Fruit fly (Drosophila melanogaster) whole organism, embryonic: Measurements from ENCODE around the gene CG9628.

Experiments used
- Abd-B ChIP-seq: fragments of 200-800 bp; sonication (Bioruptor generic); optimal IDR thresholded peaks from 2 replicates; lab custom pipeline; 2018; ENCODE audit warnings: missing biosample characterization, mild to moderate bottlenecking, missing genetic modification characterization, moderate library complexity
- CG10321 ChIP-seq: fragments of 200-800 bp; sonication (Bioruptor generic); IDR thresholded peaks from 2 replicates; pipeline ENCODE4 v1.3.6; 2022; ENCODE audit warnings: missing biosample characterization, missing genetic modification characterization
- CG11085 ChIP-seq: fragments of 200-800 bp; sonication (Bioruptor generic); IDR thresholded peaks from 2 replicates; pipeline ENCODE4 v1.3.6; 2022; ENCODE audit warnings: missing biosample characterization, missing genetic modification characterization
- CG11695 ChIP-seq: fragments of 200-800 bp; sonication (Bioruptor generic); IDR thresholded peaks from 3 replicates; pipeline ENCODE4 v1.3.6; 2022; ENCODE audit warnings: missing biosample characterization, missing genetic modification characterization
- CG12104 ChIP-seq: fragments of 200-800 bp; sonication (Bioruptor generic); optimal IDR thresholded peaks from 3 replicates; lab custom pipeline; 2016; ENCODE audit warnings: missing biosample characterization, missing genetic modification characterization
- CG12769 ChIP-seq: fragments of 200-800 bp; sonication (Bioruptor generic); optimal IDR thresholded peaks from 2 replicates; lab custom pipeline; 2019; ENCODE audit warnings: missing biosample characterization, mild to moderate bottlenecking, missing genetic modification characterization, moderate library complexity
- CG12942 ChIP-seq: fragments of 200-800 bp; sonication (Bioruptor generic); optimal IDR thresholded peaks from 3 replicates; lab custom pipeline; 2016; ENCODE audit warnings: missing biosample characterization, missing genetic modification characterization
- CG13775 ChIP-seq: fragments of 200-800 bp; sonication (Bioruptor generic); optimal IDR thresholded peaks from 3 replicates; lab custom pipeline; 2017; ENCODE audit warnings: missing biosample characterization, mild to moderate bottlenecking, missing genetic modification characterization
- CG13894 ChIP-seq: fragments of 200-800 bp; sonication (Bioruptor generic); optimal IDR thresholded peaks from 3 replicates; lab custom pipeline; 2018; ENCODE audit warnings: missing biosample characterization, mild to moderate bottlenecking, missing genetic modification characterization, moderate library complexity
- CG1647 ChIP-seq: fragments of 200-800 bp; sonication (Bioruptor generic); optimal IDR thresholded peaks from 3 replicates; lab custom pipeline; 2016; ENCODE audit warnings: missing biosample characterization, missing genetic modification characterization
- CG17912 ChIP-seq: fragments of 200-800 bp; sonication (Bioruptor generic); optimal IDR thresholded peaks from 2 replicates; lab custom pipeline; 2018; ENCODE audit warnings: missing biosample characterization, mild to moderate bottlenecking, missing genetic modification characterization
- CG2120 ChIP-seq: fragments of 200-800 bp; sonication (Bioruptor generic); optimal IDR thresholded peaks from 3 replicates; lab custom pipeline; 2016; ENCODE audit warnings: missing biosample characterization, missing genetic modification characterization
- CG32532 ChIP-seq: fragments of 200-800 bp; sonication (Bioruptor generic); IDR thresholded peaks from 2 replicates; pipeline ENCODE4 v1.3.6; 2022; ENCODE audit warnings: missing biosample characterization, missing genetic modification characterization
- CG32767 ChIP-seq: fragments of 200-800 bp; sonication (Bioruptor generic); IDR thresholded peaks from 2 replicates; pipeline ENCODE4 v1.3.6; 2022; ENCODE audit warnings: missing biosample characterization, missing genetic modification characterization
- CG3281 ChIP-seq: fragments of 200-800 bp; sonication (Bioruptor generic); optimal IDR thresholded peaks from 3 replicates; lab custom pipeline; 2017; ENCODE audit warnings: missing biosample characterization, mild to moderate bottlenecking, missing genetic modification characterization
- CG33557 ChIP-seq: fragments of 200-800 bp; sonication (Bioruptor generic); optimal IDR thresholded peaks from 2 replicates; lab custom pipeline; 2019; ENCODE audit warnings: missing biosample characterization, mild to moderate bottlenecking, missing genetic modification characterization, moderate library complexity
- CG6654 ChIP-seq: fragments of 200-800 bp; sonication (Bioruptor generic); optimal IDR thresholded peaks from 2 replicates; lab custom pipeline; 2017; ENCODE audit warnings: missing biosample characterization, mild to moderate bottlenecking, missing genetic modification characterization
- CG7745 ChIP-seq: fragments of 200-800 bp; sonication (Bioruptor generic); optimal IDR thresholded peaks from 2 replicates; lab custom pipeline; 2018; ENCODE audit warnings: missing biosample characterization, mild to moderate bottlenecking, missing genetic modification characterization, moderate library complexity
- CG7839 ChIP-seq: fragments of 200-800 bp; sonication (Bioruptor generic); optimal IDR thresholded peaks from 3 replicates; lab custom pipeline; 2018; ENCODE audit warnings: missing biosample characterization, mild to moderate bottlenecking, missing genetic modification characterization, moderate library complexity
- CG7963 ChIP-seq: fragments of 200-800 bp; sonication (Bioruptor generic); IDR thresholded peaks from 3 replicates; pipeline ENCODE4 v1.3.6; 2022; ENCODE audit warnings: missing biosample characterization, missing genetic modification characterization; ENCODE audit not compliant: partially characterized antibody
- CG8478 ChIP-seq: fragments of >200 bp; optimal IDR thresholded peaks from 2 replicates; lab custom pipeline; 2018
- CG9215 ChIP-seq: fragments of 200-800 bp; sonication (Bioruptor generic); IDR thresholded peaks from 2 replicates; pipeline ENCODE4 v1.3.6; 2022; ENCODE audit warnings: missing biosample characterization, missing genetic modification characterization
- Camta ChIP-seq: fragments of 200-800 bp; sonication (Bioruptor generic); optimal IDR thresholded peaks from 2 replicates; lab custom pipeline; 2016; ENCODE audit warnings: missing biosample characterization, missing genetic modification characterization
- CrebB ChIP-seq: fragments of 200-800 bp; sonication (Bioruptor generic); optimal IDR thresholded peaks from 3 replicates; lab custom pipeline; 2018; ENCODE audit warnings: missing biosample characterization, mild to moderate bottlenecking, missing genetic modification characterization
- D ChIP-seq, 2 experiments: fragments of 200-800 bp in 1 of 2; fragments of >200 bp in 1 of 2; sonication (Bioruptor generic) in 1 of 2; optimal IDR thresholded peaks; 2 replicates in 1 of 2; 3 replicates in 1 of 2; lab custom pipeline; 2017; ENCODE audit warnings: mild to moderate bottlenecking in 1 of 2, missing biosample characterization in 1 of 2, missing genetic modification characterization in 1 of 2, missing genetic modification reagents in 1 of 2
- Dek ChIP-seq: fragments of 200-800 bp; sonication (Bioruptor generic); optimal IDR thresholded peaks from 3 replicates; lab custom pipeline; 2019; ENCODE audit warnings: missing biosample characterization, mild to moderate bottlenecking, missing genetic modification characterization, moderate library complexity
- Fer1 ChIP-seq: fragments of 200-800 bp; sonication (Bioruptor generic); optimal IDR thresholded peaks from 2 replicates; lab custom pipeline; 2017; ENCODE audit warnings: missing biosample characterization, mild to moderate bottlenecking, missing genetic modification characterization
- HLH4C ChIP-seq: fragments of 200-800 bp; sonication (Bioruptor generic); IDR thresholded peaks from 3 replicates; pipeline ENCODE4 v1.3.6; 2022; ENCODE audit warnings: missing biosample characterization, missing genetic modification characterization; ENCODE audit not compliant: partially characterized antibody
- Meics ChIP-seq: fragments of 200-800 bp; sonication (Bioruptor generic); optimal IDR thresholded peaks from 2 replicates; lab custom pipeline; 2017; ENCODE audit warnings: missing biosample characterization, mild to moderate bottlenecking, missing genetic modification characterization
- TFAM ChIP-seq: fragments of 200-800 bp; sonication (Bioruptor generic); optimal IDR thresholded peaks from 2 replicates; lab custom pipeline; 2017; ENCODE audit warnings: missing biosample characterization, missing genetic modification characterization, inconsistent platforms
- ase ChIP-seq: fragments of 200-800 bp; sonication (Bioruptor generic); IDR thresholded peaks from 3 replicates; pipeline ENCODE4 v1.3.6; 2022; ENCODE audit warnings: missing biosample characterization, missing genetic modification characterization
- bab2 ChIP-seq: fragments of 200-800 bp; sonication (Bioruptor generic); optimal IDR thresholded peaks from 2 replicates; lab custom pipeline; 2016; ENCODE audit warnings: missing biosample characterization, missing genetic modification characterization
- bcd ChIP-seq: fragments of 200-800 bp; sonication (Bioruptor generic); optimal IDR thresholded peaks from 2 replicates; lab custom pipeline; 2017; ENCODE audit warnings: missing biosample characterization, mild to moderate bottlenecking, missing genetic modification characterization
- bigmax ChIP-seq: fragments of 200-800 bp; sonication (Bioruptor generic); optimal IDR thresholded peaks from 2 replicates; lab custom pipeline; 2018; ENCODE audit warnings: missing biosample characterization, mild to moderate bottlenecking, missing genetic modification characterization
- da ChIP-seq: fragments of 200-800 bp; sonication (Bioruptor generic); optimal IDR thresholded peaks from 2 replicates; lab custom pipeline; 2016; ENCODE audit warnings: missing biosample characterization, missing genetic modification characterization
- dan ChIP-seq: fragments of 200-800 bp; sonication (Bioruptor generic); IDR thresholded peaks from 2 replicates; pipeline ENCODE4 v1.3.6; 2022; ENCODE audit warnings: missing biosample characterization, missing genetic modification characterization
- dimm ChIP-seq: fragments of 200-800 bp; sonication (Bioruptor generic); IDR thresholded peaks from 2 replicates; pipeline ENCODE4 v1.3.6; 2022; ENCODE audit warnings: missing biosample characterization, missing genetic modification characterization
- en ChIP-seq: fragments of 200-800 bp; sonication (Bioruptor generic); optimal IDR thresholded peaks from 2 replicates; lab custom pipeline; 2016; ENCODE audit warnings: missing biosample characterization, missing genetic modification characterization
- gsb ChIP-seq: fragments of 200-800 bp; sonication (Bioruptor generic); IDR thresholded peaks from 2 replicates; pipeline ENCODE4 v1.3.6; 2022; ENCODE audit warnings: missing biosample characterization, missing genetic modification characterization
- hb ChIP-seq: fragments of 200-800 bp; sonication (Bioruptor generic); IDR thresholded peaks from 3 replicates; pipeline ENCODE4 v1.3.6; 2022; ENCODE audit warnings: missing biosample characterization, missing genetic modification characterization; ENCODE audit not compliant: partially characterized antibody
- jumu ChIP-seq: fragments of 200-800 bp; sonication (Bioruptor generic); optimal IDR thresholded peaks from 3 replicates; lab custom pipeline; 2016; ENCODE audit warnings: missing biosample characterization, missing genetic modification characterization
- lmd ChIP-seq: fragments of 200-800 bp; sonication (Bioruptor generic); IDR thresholded peaks from 2 replicates; pipeline ENCODE4 v1.3.6; 2022; ENCODE audit warnings: missing biosample characterization, missing genetic modification characterization
- nerfin-1 ChIP-seq: fragments of 200-800 bp; sonication (Bioruptor generic); optimal IDR thresholded peaks from 3 replicates; lab custom pipeline; 2019; ENCODE audit warnings: missing biosample characterization, mild to moderate bottlenecking, missing genetic modification characterization, moderate library complexity
- rib ChIP-seq: fragments of 200-800 bp; sonication (Bioruptor generic); IDR thresholded peaks from 2 replicates; pipeline ENCODE4 v1.3.6; 2022; ENCODE audit warnings: missing biosample characterization, missing genetic modification characterization
- row ChIP-seq: fragments of 200-800 bp; sonication (Bioruptor generic); IDR thresholded peaks from 3 replicates; pipeline ENCODE4 v1.3.6; 2022; ENCODE audit warnings: missing biosample characterization, missing genetic modification characterization
- shn ChIP-seq: fragments of 200-800 bp; sonication (Bioruptor generic); optimal IDR thresholded peaks from 3 replicates; lab custom pipeline; 2016; ENCODE audit warnings: missing biosample characterization, missing genetic modification characterization
- stc ChIP-seq: fragments of 200-800 bp; sonication (Bioruptor generic); IDR thresholded peaks from 2 replicates; pipeline ENCODE4 v1.3.6; 2022; ENCODE audit warnings: missing biosample characterization, missing genetic modification characterization
- tna ChIP-seq: fragments of 200-800 bp; sonication (Bioruptor generic); IDR thresholded peaks from 2 replicates; pipeline ENCODE4 v1.3.6; 2022; ENCODE audit warnings: missing biosample characterization, missing genetic modification characterization; ENCODE audit not compliant: partially characterized antibody
- tup ChIP-seq: fragments of 200-800 bp; sonication (Bioruptor generic); optimal IDR thresholded peaks from 2 replicates; lab custom pipeline; 2016; ENCODE audit warnings: missing biosample characterization, mild to moderate bottlenecking, missing genetic modification characterization, moderate library complexity
- twi ChIP-seq: fragments of 200-800 bp; optimal IDR thresholded peaks from 2 replicates; lab custom pipeline; 2019; ENCODE audit warnings: missing biosample characterization, mild to moderate bottlenecking, missing genetic modification characterization, moderate library complexity
- vnd ChIP-seq: fragments of 200-800 bp; sonication (Bioruptor generic); IDR thresholded peaks from 3 replicates; pipeline ENCODE4 v1.3.6; 2022; ENCODE audit warnings: missing biosample characterization, missing genetic modification characterization; ENCODE audit not compliant: partially characterized antibody

Gene CG9628

dm6 chr3L:14652554-14652953 is 30.0 kb downstream of the CG9628 start (continued):
- no peak for TF ChIP-seq bigmax (GFP tag; lab: Kevin White, UChicago)
- no peak for TF ChIP-seq CG10321 (GFP tag; lab: Robert Waterston, UW)
- TF ChIP-seq CG1647 (GFP tag; lab: Kevin White, UChicago), result peak; percentile 34
- peak; percentile 54 for TF ChIP-seq da (GFP tag; lab: Kevin White, UChicago)
- peak; percentile 62 for TF ChIP-seq CG7745 (tag; lab: Kevin White, UChicago)
- TF ChIP-seq twi (tag; lab: Kevin White, UChicago), result peak; percentile 77
- TF ChIP-seq CG2120 (GFP tag; lab: Kevin White, UChicago), result peak; percentile 6
- TF ChIP-seq tup (GFP tag; lab: Kevin White, UChicago), result peak; percentile 61
- TF ChIP-seq en (GFP tag; lab: Kevin White, UChicago), result peak; percentile 35
- no peak for TF ChIP-seq Dek (tag; lab: Kevin White, UChicago)
- TF ChIP-seq dimm, result no peak
- peak; percentile 42 for TF ChIP-seq Meics
- no peak for TF ChIP-seq CG8478 (lab: Kevin White, UChicago)
- peak; percentile 39 for TF ChIP-seq CG3281 (GFP tag; lab: Kevin White, UChicago)
- no peak for TF ChIP-seq HLH4C
- TF ChIP-seq CG32532 (GFP tag; lab: Robert Waterston, UW), result no peak
- peak; percentile 71 for TF ChIP-seq bab2 (GFP tag; lab: Kevin White, UChicago)
- peak; percentile 72 for TF ChIP-seq Abd-B
- TF ChIP-seq CG6654 (GFP tag; lab: Kevin White, UChicago), result peak; percentile 40
- peak; percentile 29 for TF ChIP-seq CrebB (tag; lab: Kevin White, UChicago)
- peak; percentile 74 for TF ChIP-seq CG13775 (GFP tag; lab: Kevin White, UChicago)
- no peak for TF ChIP-seq tna (GFP tag; lab: Robert Waterston, UW)
- no peak for TF ChIP-seq dan (GFP tag; lab: Robert Waterston, UW)
- peak; percentile 66 for TF ChIP-seq bcd
- TF ChIP-seq shn (GFP tag; lab: Kevin White, UChicago), result peak; percentile 9
- peak; percentile 27 for TF ChIP-seq jumu (GFP tag; lab: Kevin White, UChicago)
- TF ChIP-seq gsb, result no peak
- TF ChIP-seq CG7963 (GFP tag; lab: Robert Waterston, UW), result no peak
- TF ChIP-seq CG12104, result peak; percentile 29
- no peak; the same call in 2 of the 3 replicates for TF ChIP-seq ase (GFP tag; lab: Robert Waterston, UW)
- peak; percentile 27; the same call in 1 of the 2 replicates for TF ChIP-seq stc (GFP tag; lab: Robert Waterston, UW)
- peak; percentile 35 for TF ChIP-seq Fer1 (GFP tag; lab: Kevin White, UChicago)
- peak; percentile 57; the same call in 2 of the 3 replicates for TF ChIP-seq CG11695 (GFP tag; lab: Robert Waterston, UW)
- TF ChIP-seq CG33557 (GFP tag; lab: Kevin White, UChicago), result peak; percentile 90
- TF ChIP-seq rib (GFP tag; lab: Robert Waterston, UW), result no peak
- peak; percentile 60 for TF ChIP-seq lmd
- no peak for TF ChIP-seq vnd
- TF ChIP-seq nerfin-1, result peak; percentile 81
- no peak for TF ChIP-seq D (optimal IDR thresholded peaks at IDR 0.05; lab: Kevin White, UChicago)
- TF ChIP-seq D (GFP tag; optimal IDR thresholded peaks at IDR 0.05; lab: Kevin White, UChicago), result peak; percentile 88
- TF ChIP-seq CG12769, result peak; percentile 44
- TF ChIP-seq TFAM (GFP tag; lab: Kevin White, UChicago), result no peak
- peak; percentile 57 for TF ChIP-seq CG12942
- no peak for TF ChIP-seq hb (GFP tag; lab: Robert Waterston, UW)
- TF ChIP-seq Camta (GFP tag; lab: Kevin White, UChicago), result peak; percentile 85
- peak; percentile 80 for TF ChIP-seq CG7839 (tag; lab: Kevin White, UChicago)
- no peak for TF ChIP-seq CG13894 (tag; lab: Kevin White, UChicago)
- TF ChIP-seq row (GFP tag; lab: Robert Waterston, UW), result peak; percentile 77
- peak; percentile 24; the same call in 1 of the 2 replicates for TF ChIP-seq CG32767 (GFP tag; lab: Robert Waterston, UW)
- peak; percentile 35; the same call in 1 of the 2 replicates for TF ChIP-seq CG9215 (GFP tag; lab: Robert Waterston, UW)
- no peak for TF ChIP-seq CG11085 (GFP tag; lab: Robert Waterston, UW)
- no peak for TF ChIP-seq CG17912
